Worm (Caenorhabditis elegans) whole organism, midembryonic: ENCODE measurements around the gene ZK1240.1.

Experiments used
- T22C8.4 ChIP-seq: fragments of 200-800 bp; sonication (Bioruptor generic); IDR thresholded peaks from 2 replicates; pipeline ENCODE4 v1.3.6; 2022; ENCODE audit warnings: missing genetic modification characterization, missing compliant biosample characterization
- klf-2 ChIP-seq: fragments of 200-800 bp; sonication (Bioruptor generic); conservative IDR thresholded peaks from 2 replicates; pipeline ENCODE4 v1.3.6; 2022; ENCODE audit warnings: missing genetic modification reagents, missing genetic modification characterization, missing compliant biosample characterization

DNA sequence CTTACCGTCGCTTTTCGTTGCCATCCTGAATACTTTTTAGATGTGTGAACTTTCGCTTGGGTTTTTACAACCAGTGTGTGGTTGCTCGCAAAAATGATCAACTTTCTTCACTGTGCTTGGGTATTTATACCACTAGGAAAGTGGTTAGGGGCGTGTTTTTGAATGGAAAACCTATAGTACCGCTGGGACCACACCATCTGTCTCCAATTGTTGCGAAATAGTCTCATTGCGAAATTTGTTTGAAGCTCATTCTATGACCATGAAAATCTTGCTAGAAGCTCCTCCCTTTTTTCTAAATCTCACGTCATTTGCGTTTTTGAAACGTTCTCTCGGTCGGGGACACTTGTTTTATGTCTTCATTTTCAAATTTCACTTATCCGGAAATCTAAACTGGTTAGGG is 40.4 kb upstream of the ZK1240.1 start, which contains the start of the genes K09F6.10 and K09F6.13:
- TF ChIP-seq T22C8.4 (GFP tag; lab: Robert Waterston, UW) = no peak
- TF ChIP-seq klf-2 (GFP tag; lab: Robert Waterston, UW) = no peak
